Worm (Caenorhabditis elegans) whole organism, L4/young adult: Measurements from ENCODE around the gene cyk-3.

ENCODE experiments used
- W03F9.2 ChIP-seq: fragments of 150-350 bp; optimal IDR thresholded peaks from 2 replicates; lab custom pipeline; 2014; ENCODE audit warnings: missing biosample characterization, missing genetic modification characterization
- dao-5 ChIP-seq: sonication (generic microtip); optimal IDR thresholded peaks from 2 replicates; lab custom pipeline; 2016; ENCODE audit warnings: missing genotype, missing genetic modification characterization, moderate library complexity, missing compliant biosample characterization
- him-1 ChIP-seq: sonication (generic microtip); optimal IDR thresholded peaks from 2 replicates; lab custom pipeline; 2016; ENCODE audit warnings: missing genotype, missing genetic modification reagents, missing genetic modification characterization, missing compliant biosample characterization

cyk-3 gene

DNA sequence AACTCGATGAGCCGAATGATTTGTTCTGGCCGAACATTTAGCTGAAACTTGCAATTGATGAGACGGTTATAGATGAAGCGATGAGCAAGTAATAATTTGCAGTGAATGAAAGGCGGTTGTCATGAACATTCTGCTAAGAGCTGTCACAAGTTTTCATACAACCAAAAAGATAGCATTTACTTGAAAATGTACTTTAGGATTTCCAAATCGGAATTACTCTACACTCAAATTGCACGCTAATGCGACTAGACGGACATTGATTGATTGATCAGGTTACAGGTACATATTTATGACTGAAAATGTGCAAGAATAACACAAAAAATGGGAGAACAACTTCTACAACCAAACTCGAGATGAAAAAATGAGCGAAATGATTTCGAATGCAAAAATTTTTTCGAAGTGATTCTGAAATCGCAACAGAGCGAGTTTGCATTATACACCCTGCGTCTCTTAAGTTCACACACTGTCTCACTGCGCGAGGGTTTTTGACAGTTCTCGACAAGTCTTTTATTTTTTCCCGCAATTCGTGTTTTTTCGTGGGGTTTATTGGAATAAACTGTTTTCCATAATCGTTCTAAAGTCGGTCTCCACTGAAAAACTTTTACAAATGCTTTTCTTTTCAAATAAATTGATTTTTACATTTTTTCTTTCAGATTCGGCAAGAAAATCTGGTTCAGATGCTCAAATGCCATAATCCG, at the start of gene cyk-3, which contains the start of gene npp-10:
Gene cyk-3, plus strand, starts transcription at position 648 of the 698 bp plus-strand sequence.
Gene npp-10, minus strand, starts transcription at position 51 of the 698 bp plus-strand sequence.
- TF ChIP-seq him-1 (tag; lab: Kevin White, UChicago) (no peak), dao-5 (no peak), W03F9.2 (no peak)

DNA sequence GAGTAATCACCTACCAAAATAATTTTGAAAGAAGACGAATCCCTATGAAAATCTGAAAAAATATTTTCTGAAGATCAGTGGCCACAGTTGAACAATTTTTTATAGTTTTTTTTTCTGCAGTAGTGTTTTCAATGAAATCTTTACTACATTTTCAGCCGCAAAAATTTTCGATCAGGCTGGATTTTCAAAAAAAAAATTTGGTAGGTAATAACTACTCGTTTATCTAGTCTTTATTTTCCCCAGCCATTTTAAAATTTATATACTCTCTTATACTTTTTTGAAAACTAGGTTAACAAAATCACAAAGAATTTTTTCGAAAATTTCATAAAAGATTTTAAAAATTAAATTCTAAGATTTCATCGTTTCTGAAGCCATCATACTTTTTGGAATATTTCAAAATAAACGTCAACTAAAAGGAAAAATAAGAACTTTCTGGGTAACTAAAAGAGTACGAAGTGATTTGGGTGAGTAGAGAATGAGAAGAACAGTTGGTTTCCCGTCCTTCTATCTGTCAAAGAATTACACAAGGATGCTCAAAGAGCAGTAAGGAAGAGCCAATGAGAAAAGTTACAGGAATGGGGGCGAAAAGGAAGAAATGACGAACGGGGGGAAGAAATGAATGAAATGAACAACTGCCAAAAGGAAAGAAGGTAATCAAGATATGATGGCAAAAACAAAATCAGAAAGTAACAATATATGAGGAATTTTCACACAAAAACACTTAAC, 44.8 kb upstream of the cyk-3 start, which contains the start of gene mlp-1:
Gene mlp-1, minus strand, starts transcription at position 51 of the 726 bp plus-strand sequence.
- no peak for TF ChIP-seq dao-5
- no peak for TF ChIP-seq him-1 (tag; lab: Kevin White, UChicago)
- no peak for TF ChIP-seq W03F9.2

DNA sequence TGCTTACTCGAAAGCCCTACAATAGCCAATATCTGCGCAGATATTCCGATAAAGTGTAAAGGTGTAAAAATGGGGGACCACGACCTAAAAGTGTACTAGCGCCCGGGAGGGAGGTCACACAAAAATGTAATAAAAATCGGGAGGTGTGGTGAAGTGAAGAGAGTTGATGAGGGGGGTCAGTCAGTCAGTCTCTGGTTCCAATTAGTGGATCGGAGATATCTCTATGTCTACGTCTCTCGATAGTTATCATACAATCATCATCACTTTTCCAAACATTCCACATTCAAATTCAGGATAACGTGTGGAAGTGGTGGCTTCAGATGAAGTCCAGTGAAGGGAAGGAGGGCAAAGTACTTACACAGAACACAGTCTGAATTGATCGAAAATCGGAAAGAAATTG, 43.9 kb upstream of the cyk-3 start:
- TF ChIP-seq W03F9.2 = no peak
- TF ChIP-seq dao-5 = no peak
- no peak for TF ChIP-seq him-1 (tag; lab: Kevin White, UChicago)

DNA sequence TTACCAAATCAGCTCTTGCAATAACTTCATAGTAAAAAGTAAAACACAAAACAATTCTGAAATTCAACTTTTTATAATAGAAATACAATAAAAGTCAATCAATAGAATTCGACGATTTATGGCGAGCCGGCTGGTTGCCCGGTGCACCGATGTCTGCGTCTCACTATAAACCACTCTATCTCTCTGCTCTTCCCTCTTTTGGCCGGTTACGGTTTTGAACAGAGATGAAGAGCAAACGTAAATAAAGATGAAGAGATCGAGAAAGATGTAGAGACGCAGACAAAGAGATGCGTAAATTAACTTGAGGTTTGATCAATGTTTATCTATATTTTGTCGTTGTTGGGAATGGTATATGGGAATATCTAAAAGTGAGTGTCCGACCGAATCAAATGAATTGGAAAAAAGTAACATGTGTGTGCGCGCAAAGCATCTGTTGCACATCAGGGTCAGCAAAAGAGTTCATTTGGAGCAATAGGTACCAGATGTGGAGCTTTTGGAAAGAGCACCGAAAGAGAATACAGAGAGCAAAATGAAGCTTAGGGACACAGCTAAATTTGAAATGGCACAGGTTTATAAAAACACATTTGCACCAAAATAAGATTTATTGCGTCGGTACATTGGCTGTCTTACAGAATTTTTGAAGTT, 39.6 kb upstream of the cyk-3 start:
- TF ChIP-seq W03F9.2 (no peak), dao-5 (no peak), him-1 (tag; lab: Kevin White, UChicago) (no peak)

DNA sequence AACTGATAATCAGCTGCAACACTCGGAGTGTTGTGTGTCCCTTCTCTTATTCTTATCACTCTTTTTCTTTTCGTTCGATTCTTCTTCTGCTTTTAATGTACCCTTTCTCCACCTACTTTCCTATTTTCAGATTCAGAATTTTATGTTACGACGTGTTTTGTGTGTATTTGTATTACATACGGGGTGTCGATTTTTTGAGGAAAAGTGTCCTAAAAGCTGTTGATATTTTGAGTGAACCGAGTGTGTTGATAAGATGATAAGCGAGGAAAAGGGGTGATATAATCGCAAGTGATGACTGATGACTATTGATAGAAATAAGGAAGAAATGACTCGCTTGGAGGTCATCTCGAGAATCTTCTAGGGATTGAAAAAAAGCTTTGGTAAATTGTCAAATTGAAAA, 38.6 kb upstream of the cyk-3 start:
- no peak for TF ChIP-seq him-1 (tag; lab: Kevin White, UChicago)
- no peak for TF ChIP-seq W03F9.2
- TF ChIP-seq dao-5 = no peak

DNA sequence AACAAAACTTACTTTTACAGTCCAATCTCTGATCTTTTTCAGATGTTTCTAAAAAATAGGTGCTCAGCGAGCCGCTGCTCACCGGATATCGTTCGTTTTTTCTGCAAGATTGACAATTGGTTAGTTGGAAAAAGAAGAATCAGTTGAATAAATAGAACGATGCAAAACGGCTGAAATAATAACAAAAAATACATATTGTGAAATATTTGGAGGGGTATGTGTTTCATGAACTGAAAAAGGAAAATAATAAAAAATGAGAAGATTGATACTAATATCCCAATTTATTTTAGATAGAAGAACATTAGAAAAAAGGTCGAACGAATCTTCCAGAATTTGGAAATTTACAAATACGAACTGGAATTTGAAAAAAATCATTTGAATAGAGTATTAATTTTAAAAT, 37.9 kb upstream of the cyk-3 start, which contains the start of gene frm-2:
Gene frm-2, minus strand, starts transcription at position 101 of the 400 bp plus-strand sequence.
- TF ChIP-seq W03F9.2 = no peak
- no peak for TF ChIP-seq him-1 (tag; lab: Kevin White, UChicago)
- TF ChIP-seq dao-5 = no peak

DNA sequence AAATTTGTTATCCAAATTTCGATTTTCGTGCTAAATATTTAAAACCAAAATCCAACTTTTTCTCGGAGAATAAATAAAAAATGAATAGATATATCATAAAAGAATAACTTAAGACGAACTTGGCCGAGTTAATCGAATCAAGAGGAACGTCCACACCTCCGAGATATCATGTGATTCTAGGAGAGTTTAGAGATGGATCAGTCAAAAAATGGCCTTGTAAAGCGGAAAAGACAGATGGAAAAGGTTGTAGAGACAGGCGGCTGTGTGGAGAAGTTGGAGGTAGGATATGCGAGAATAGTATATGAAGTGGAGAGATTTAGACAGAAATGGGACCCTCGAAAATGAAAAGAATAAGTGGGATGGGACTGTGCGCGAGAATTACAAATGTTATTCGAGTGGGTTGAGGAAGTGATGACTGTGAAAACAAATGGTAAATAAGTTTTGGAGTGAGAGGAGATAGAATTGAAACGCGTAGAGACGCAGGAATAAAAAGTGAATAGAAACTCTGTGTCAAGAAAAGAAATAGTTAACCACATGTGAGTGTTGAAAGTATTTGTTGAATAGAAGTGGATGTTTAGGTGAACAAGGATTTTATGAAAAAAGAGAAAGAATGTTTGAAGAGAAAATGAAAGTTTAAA, 37.1 kb upstream of the cyk-3 start:
- TF ChIP-seq him-1 (tag; lab: Kevin White, UChicago) = no peak
- no peak for TF ChIP-seq dao-5

DNA sequence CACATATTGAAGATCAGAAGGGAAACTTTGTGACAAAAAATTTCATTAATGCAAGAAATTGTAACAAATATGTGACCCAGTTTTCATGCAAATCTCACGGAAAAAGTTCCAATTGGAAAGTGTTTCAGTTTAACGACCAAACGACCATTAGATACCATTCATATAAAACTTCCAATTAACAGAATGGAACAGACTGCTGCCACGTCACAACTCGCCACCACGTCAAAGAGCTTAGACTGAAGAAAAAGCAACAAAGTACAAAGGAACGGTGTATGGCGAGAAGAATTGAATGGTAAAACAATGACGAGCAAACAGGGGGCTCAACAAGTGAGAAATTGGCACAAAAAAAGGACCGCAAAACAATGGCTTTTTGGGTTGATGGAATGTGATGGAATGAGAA, 34.6 kb upstream of the cyk-3 start, which contains the start of gene T04C9.3:
Gene T04C9.3, plus strand, starts transcription at position 301 of the 400 bp plus-strand sequence.
- TF ChIP-seq dao-5 (no peak), him-1 (tag; lab: Kevin White, UChicago) (no peak), W03F9.2 (no peak)

DNA sequence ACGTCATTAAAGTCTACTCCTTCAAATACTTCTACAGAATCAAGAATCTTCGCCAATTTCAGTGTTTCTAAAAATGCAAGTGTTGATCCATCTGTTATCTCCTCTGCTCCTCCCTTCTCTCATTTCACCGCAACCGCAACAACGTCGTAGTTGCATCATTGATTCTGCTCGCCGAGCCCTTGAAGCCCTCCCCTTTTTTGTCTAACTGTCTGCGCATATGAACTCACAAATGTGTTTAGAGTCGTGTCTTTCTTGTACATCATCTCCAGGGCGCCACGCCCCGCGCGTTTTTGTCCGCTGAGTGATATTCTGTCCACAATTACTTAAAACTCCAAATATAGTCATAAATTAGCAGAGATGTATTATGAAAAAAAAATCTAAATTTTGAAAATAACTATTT, 31.9 kb upstream of the cyk-3 start:
- no peak for TF ChIP-seq W03F9.2
- TF ChIP-seq him-1 (tag; lab: Kevin White, UChicago) = peak; percentile 55

DNA sequence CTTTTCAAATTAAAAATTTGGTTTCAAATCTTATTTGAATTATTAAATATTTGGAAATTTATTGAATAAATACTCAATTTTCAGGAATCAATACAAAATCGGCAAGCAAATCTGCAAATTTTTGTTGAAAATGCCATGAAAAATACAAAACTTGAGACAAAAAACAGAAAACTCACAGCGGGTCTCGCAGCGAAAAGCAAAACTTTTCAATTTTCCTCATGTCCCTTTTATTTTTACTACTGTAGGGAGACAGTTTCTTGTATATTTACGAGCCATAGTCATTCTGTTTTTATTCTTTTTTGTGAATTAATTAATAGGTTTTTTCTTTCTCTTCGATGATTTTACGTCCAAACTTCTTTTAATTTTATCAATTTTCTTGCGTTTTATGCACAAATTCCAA, 31.5 kb upstream of the cyk-3 start:
- no peak for TF ChIP-seq him-1 (tag; lab: Kevin White, UChicago)
- no peak for TF ChIP-seq dao-5
- TF ChIP-seq W03F9.2 = no peak

DNA sequence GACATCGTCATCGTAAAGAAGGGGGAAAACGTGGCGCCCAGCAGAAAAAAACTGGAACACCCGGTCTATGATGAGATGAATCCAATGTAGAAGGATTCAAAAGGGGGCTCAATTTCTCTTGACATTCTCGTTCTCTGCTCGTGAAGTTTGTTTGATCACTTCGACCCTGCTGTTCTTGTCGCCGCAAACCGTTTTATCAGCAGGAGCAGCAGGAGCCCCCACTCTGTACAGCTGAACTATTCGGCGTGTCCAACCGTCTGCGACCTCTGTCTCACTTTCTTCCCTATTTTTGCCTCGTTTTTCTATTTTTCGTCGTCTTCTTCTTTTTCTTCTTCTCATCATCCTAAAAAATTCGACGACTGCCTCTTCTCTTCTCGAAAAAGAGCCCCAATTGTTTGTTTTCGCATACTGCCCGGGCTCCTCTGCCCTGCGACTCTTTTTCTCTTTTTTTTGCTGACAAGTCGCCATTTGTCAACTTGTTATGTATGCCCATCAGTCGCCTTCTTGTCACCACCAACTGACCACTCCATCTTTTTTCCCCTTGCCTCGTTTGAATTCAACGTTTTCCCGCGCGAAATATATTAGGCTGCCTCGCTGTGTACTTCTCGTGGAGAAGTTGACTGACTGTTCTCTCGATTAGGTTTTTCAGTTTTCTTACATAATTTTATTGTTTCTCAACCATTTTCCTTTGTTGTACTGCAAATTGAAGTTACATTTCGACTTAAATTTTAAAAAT, 30.8 kb upstream of the cyk-3 start:
- TF ChIP-seq W03F9.2 (no peak), him-1 (tag; lab: Kevin White, UChicago) (no peak), dao-5 (no peak)

DNA sequence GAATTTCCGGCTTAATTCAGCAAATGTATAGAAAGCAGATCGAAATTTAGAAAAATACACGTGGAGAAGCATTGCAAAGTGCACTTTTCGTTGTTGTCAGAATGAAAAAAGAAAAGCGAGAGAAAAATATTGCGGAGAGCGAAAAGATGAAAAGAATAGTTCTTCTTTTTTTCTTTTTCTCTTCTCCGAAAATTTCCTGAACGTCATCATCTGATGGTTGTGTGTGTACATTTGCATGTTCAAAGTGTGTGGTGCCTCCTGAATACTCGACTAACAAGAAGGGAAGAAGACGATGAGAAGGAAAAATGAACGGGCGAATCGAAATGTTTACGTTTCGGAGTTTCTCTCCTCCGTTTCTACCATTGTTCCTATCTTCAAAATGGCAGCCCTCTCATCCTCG, 29.9 kb upstream of the cyk-3 start:
- no peak for TF ChIP-seq dao-5
- TF ChIP-seq W03F9.2 = no peak
- no peak for TF ChIP-seq him-1 (tag; lab: Kevin White, UChicago)

DNA sequence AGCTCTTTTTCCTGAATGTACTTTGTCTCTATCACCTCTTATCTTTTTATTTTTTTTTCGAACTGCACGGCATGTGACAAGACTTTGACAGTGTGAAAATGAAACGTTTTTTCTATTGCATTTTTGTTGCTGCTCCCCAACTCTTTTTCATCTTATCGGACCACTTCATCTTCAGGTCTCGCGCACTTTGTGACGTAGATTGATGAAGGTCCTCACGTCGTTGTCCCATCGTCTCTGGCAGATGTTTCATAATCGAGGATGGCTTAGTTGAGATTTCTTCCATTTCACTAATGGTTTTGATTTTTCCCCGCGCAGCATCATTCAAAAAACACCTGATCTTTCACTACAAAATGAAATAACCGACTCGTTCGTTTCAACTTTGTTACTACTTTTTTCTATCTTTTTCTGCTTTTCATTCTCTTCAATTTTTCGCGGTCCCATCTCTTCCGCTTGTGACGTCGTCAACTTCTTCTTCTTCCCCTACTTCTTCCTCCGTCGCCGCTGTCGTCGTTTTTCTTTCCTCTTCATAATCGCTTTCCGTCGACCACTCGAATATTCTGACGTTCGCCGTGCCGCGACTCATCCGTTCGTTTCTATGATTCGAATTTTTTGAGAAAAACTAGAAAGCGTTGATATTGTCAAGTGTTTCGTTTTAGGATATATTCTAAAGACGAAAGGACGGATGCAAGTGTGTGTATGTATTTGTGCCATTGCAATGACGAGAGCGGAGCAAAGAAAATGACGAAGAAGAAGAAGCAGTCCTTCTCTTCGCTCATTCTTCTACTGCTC, 28.6 kb upstream of the cyk-3 start, which contains the start of gene T04C9.2:
Gene T04C9.2, plus strand, starts transcription at position 739 of the 789 bp plus-strand sequence.
- TF ChIP-seq W03F9.2 = no peak
- no peak for TF ChIP-seq dao-5
- peak; percentile 4 for TF ChIP-seq him-1 (tag; lab: Kevin White, UChicago)
